Worm (Caenorhabditis elegans) whole organism, young adult: ENCODE data around the gene egl-4.

Experiments
- F10E7.11 ChIP-seq: sonication (generic microtip); optimal IDR thresholded peaks from 2 replicates; lab custom pipeline; 2017; ENCODE audit warnings: mild to moderate bottlenecking, missing genetic modification characterization, moderate library complexity, missing compliant biosample characterization
- F33H1.4 ChIP-seq: fragments of 200-800 bp; sonication (Bioruptor generic); IDR thresholded peaks from 2 replicates; pipeline ENCODE4 v1.3.6; 2022; ENCODE audit warnings: missing genetic modification reagents, missing genetic modification characterization, missing compliant biosample characterization
- F39B2.1 ChIP-seq: fragments of 200-800 bp; sonication (Bioruptor generic); IDR thresholded peaks from 2 replicates; pipeline ENCODE4 v1.3.6; 2022; ENCODE audit warnings: missing genetic modification reagents, missing genetic modification characterization, missing compliant biosample characterization
- K11D2.4 ChIP-seq: fragments of 200-800 bp; sonication (Bioruptor generic); IDR thresholded peaks from 2 replicates; pipeline ENCODE4 v1.3.6; 2022; ENCODE audit warnings: missing genetic modification reagents, missing genetic modification characterization, missing compliant biosample characterization
- ZK185.1 ChIP-seq: sonication (generic microtip); optimal IDR thresholded peaks from 2 replicates; lab custom pipeline; 2016; ENCODE audit warnings: mild to moderate bottlenecking, missing genetic modification characterization, missing compliant biosample characterization; ENCODE audit not compliant: poor library complexity, severe bottlenecking
- aptf-3 ChIP-seq: fragments of 200-800 bp; sonication (Bioruptor generic); IDR thresholded peaks from 2 replicates; pipeline ENCODE4 v1.3.6; 2022; ENCODE audit warnings: missing genetic modification characterization, missing compliant biosample characterization
- attf-5 ChIP-seq: fragments of 200-800 bp; sonication (Bioruptor generic); optimal IDR thresholded peaks from 2 replicates; lab custom pipeline; 2018; ENCODE audit warnings: mild to moderate bottlenecking, missing genetic modification characterization, missing compliant biosample characterization
- cebp-1 ChIP-seq, 2 experiments: fragments of 200-800 bp in 1 of 2; sonication (Bioruptor generic) in 1 of 2; sonication (generic microtip) in 1 of 2; IDR thresholded peaks in 1 of 2; optimal IDR thresholded peaks in 1 of 2; 2 replicates each; pipeline versions ENCODE4 v1.3.6 to Lab custom; 2017 to 2022; ENCODE audit warnings: missing compliant biosample characterization in 2 of 2, missing genetic modification characterization in 2 of 2, mild to moderate bottlenecking in 1 of 2, missing genetic modification reagents in 1 of 2, moderate library complexity in 1 of 2
- cebp-2 ChIP-seq: fragments of 200-800 bp; sonication (Bioruptor generic); IDR thresholded peaks from 2 replicates; pipeline ENCODE4 v1.3.6; 2022; ENCODE audit warnings: missing genetic modification characterization, missing compliant biosample characterization
- ceh-100 ChIP-seq: fragments of 200-800 bp; sonication (Bioruptor generic); IDR thresholded peaks from 2 replicates; pipeline ENCODE4 v1.3.6; 2022; ENCODE audit warnings: missing genetic modification reagents, missing genetic modification characterization, missing compliant biosample characterization
- ceh-40 ChIP-seq: fragments of 200-800 bp; sonication (Bioruptor generic); IDR thresholded peaks from 2 replicates; pipeline ENCODE4 v1.3.6; 2022; ENCODE audit warnings: missing genetic modification characterization, missing compliant biosample characterization
- ceh-58 ChIP-seq: fragments of 200-800 bp; sonication (Bioruptor generic); IDR thresholded peaks from 2 replicates; pipeline ENCODE4 v1.3.6; 2022; ENCODE audit warnings: missing genetic modification characterization, missing compliant biosample characterization
- ceh-79 ChIP-seq: sonication (generic microtip); optimal IDR thresholded peaks from 2 replicates; lab custom pipeline; 2017; ENCODE audit warnings: mild to moderate bottlenecking, missing genetic modification characterization, missing compliant biosample characterization
- die-1 ChIP-seq: sonication (generic microtip); optimal IDR thresholded peaks from 2 replicates; lab custom pipeline; 2016; ENCODE audit warnings: missing genotype, mild to moderate bottlenecking, missing genetic modification characterization, missing compliant biosample characterization
- dox-1 ChIP-seq: fragments of 200-800 bp; sonication (Bioruptor generic); IDR thresholded peaks from 2 replicates; pipeline ENCODE4 v1.3.6; 2022; ENCODE audit warnings: missing genetic modification reagents, missing genetic modification characterization, missing compliant biosample characterization
- dpl-1 ChIP-seq: fragments of 150-350 bp; optimal IDR thresholded peaks from 2 replicates; lab custom pipeline; 2014; ENCODE audit warnings: missing biosample characterization, missing genetic modification reagents, missing genetic modification characterization
- egl-18 ChIP-seq: fragments of 200-800 bp; sonication (Bioruptor generic); IDR thresholded peaks from 2 replicates; pipeline ENCODE4 v1.3.6; 2022; ENCODE audit warnings: missing genetic modification reagents, missing genetic modification characterization, missing compliant biosample characterization
- egl-44 ChIP-seq: fragments of 200-800 bp; sonication (Bioruptor generic); IDR thresholded peaks from 2 replicates; pipeline ENCODE4 v1.3.6; 2022; ENCODE audit warnings: missing genetic modification reagents, missing genetic modification characterization, missing compliant biosample characterization
- ets-4 ChIP-seq: fragments of 200-800 bp; sonication (Bioruptor generic); optimal IDR thresholded peaks from 2 replicates; lab custom pipeline; 2018; ENCODE audit warnings: mild to moderate bottlenecking, missing genetic modification characterization, missing compliant biosample characterization
- hmg-1.2 ChIP-seq: fragments of 200-800 bp; sonication (Bioruptor generic); IDR thresholded peaks from 2 replicates; pipeline ENCODE4 v1.3.6; 2022; ENCODE audit warnings: missing genetic modification reagents, missing genetic modification characterization, missing compliant biosample characterization
- hmg-20 ChIP-seq: fragments of 200-800 bp; sonication (Bioruptor generic); IDR thresholded peaks from 2 replicates; pipeline ENCODE4 v1.3.6; 2022; ENCODE audit warnings: missing genetic modification reagents, missing genetic modification characterization, missing compliant biosample characterization
- lag-1 ChIP-seq: fragments of 200-800 bp; sonication (Bioruptor generic); IDR thresholded peaks from 2 replicates; pipeline ENCODE4 v1.3.6; 2022; ENCODE audit warnings: missing genetic modification reagents, missing genetic modification characterization, missing compliant biosample characterization
- let-526 ChIP-seq: fragments of 200-800 bp; sonication (Bioruptor generic); IDR thresholded peaks from 2 replicates; pipeline ENCODE4 v1.3.6; 2022; ENCODE audit warnings: missing genetic modification reagents, missing genetic modification characterization, missing compliant biosample characterization
- lir-1 ChIP-seq: fragments of 200-800 bp; sonication (Bioruptor generic); conservative IDR thresholded peaks from 2 replicates; pipeline ENCODE4 v1.3.6; 2022; ENCODE audit warnings: missing genetic modification reagents, missing genetic modification characterization, missing compliant biosample characterization
- lsl-1 ChIP-seq: fragments of 200-800 bp; sonication (Bioruptor generic); optimal IDR thresholded peaks from 2 replicates; lab custom pipeline; 2018; ENCODE audit warnings: mild to moderate bottlenecking, missing genetic modification characterization, moderate library complexity, missing compliant biosample characterization
- mel-28 ChIP-seq: sonication (generic microtip); optimal IDR thresholded peaks from 2 replicates; lab custom pipeline; 2016; ENCODE audit warnings: borderline replicate concordance, mild to moderate bottlenecking, missing genetic modification characterization, missing compliant biosample characterization
- nfyb-1 ChIP-seq: fragments of 200-800 bp; sonication (Bioruptor generic); IDR thresholded peaks from 2 replicates; pipeline ENCODE4 v1.3.6; 2022; ENCODE audit warnings: missing genetic modification reagents, missing genetic modification characterization, missing compliant biosample characterization
- nhr-120 ChIP-seq: fragments of 200-800 bp; sonication (Bioruptor generic); IDR thresholded peaks from 2 replicates; pipeline ENCODE4 v1.3.6; 2022; ENCODE audit warnings: missing genetic modification characterization, missing compliant biosample characterization
- nhr-179 ChIP-seq: sonication (generic microtip); optimal IDR thresholded peaks from 2 replicates; lab custom pipeline; 2016; ENCODE audit warnings: mild to moderate bottlenecking, missing genetic modification characterization, missing compliant biosample characterization
- nhr-80 ChIP-seq: sonication (generic microtip); optimal IDR thresholded peaks from 2 replicates; lab custom pipeline; 2016; ENCODE audit warnings: missing genetic modification characterization, missing compliant biosample characterization
- nhr-90 ChIP-seq: sonication (generic microtip); optimal IDR thresholded peaks from 2 replicates; lab custom pipeline; 2016; ENCODE audit warnings: missing genotype, mild to moderate bottlenecking, missing genetic modification characterization, missing compliant biosample characterization
- pha-4 ChIP-seq: fragments of 150-350 bp; sonication (generic microtip); optimal IDR thresholded peaks from 2 replicates; lab custom pipeline; 2014; ENCODE audit warnings: missing biosample characterization, missing genetic modification reagents, missing genetic modification characterization
- repo-1 ChIP-seq: sonication (generic microtip); optimal IDR thresholded peaks from 2 replicates; lab custom pipeline; 2017; ENCODE audit warnings: mild to moderate bottlenecking, missing genetic modification characterization, missing compliant biosample characterization
- snpc-1.3 ChIP-seq: sonication (generic microtip); optimal IDR thresholded peaks from 2 replicates; lab custom pipeline; 2017; ENCODE audit warnings: missing genetic modification characterization, mild to moderate bottlenecking, missing compliant biosample characterization, antibody characterized with exemption, moderate library complexity, missing genotype, missing genetic modification reagents; ENCODE audit not compliant: insufficient read depth
- somi-1 ChIP-seq: fragments of 200-800 bp; sonication (Bioruptor generic); optimal IDR thresholded peaks from 2 replicates; lab custom pipeline; 2018; ENCODE audit warnings: mild to moderate bottlenecking, missing genetic modification characterization, missing compliant biosample characterization
- zfh-2 ChIP-seq: fragments of 200-800 bp; sonication (Bioruptor generic); conservative IDR thresholded peaks from 2 replicates; pipeline ENCODE4 v1.3.6; 2022; ENCODE audit warnings: missing genetic modification reagents, missing genetic modification characterization, missing compliant biosample characterization
- ztf-22 ChIP-seq: fragments of 200-800 bp; sonication (Bioruptor generic); optimal IDR thresholded peaks from 2 replicates; lab custom pipeline; 2018; ENCODE audit warnings: mild to moderate bottlenecking, missing genetic modification characterization, moderate library complexity, missing compliant biosample characterization
- ztf-26 ChIP-seq: sonication (generic microtip); optimal IDR thresholded peaks from 2 replicates; lab custom pipeline; 2017; ENCODE audit warnings: missing genetic modification characterization, missing compliant biosample characterization

The egl-4 gene

ce11 chrIV:1844624-1845023 lies 3.2 kb upstream of the egl-4 start:
- TF ChIP-seq let-526 (no peak), nfyb-1 (GFP tag; lab: Robert Waterston, UW) (no peak), nhr-80 (tag; lab: Kevin White, UChicago) (no peak), somi-1 (GFP tag; lab: Kevin White, UChicago) (no peak), F10E7.11 (tag; lab: Kevin White, UChicago) (no peak), pha-4 (tag; lab: Kevin White, UChicago) (no peak), ztf-22 (no peak), lir-1 (GFP tag; lab: Robert Waterston, UW) (no peak), egl-18 (GFP tag; lab: Robert Waterston, UW) (no peak), nhr-120 (no peak), dox-1 (no peak)

ce11 chrIV:1845061-1845460 lies 2.8 kb upstream of the egl-4 start:
- TF ChIP-seq ceh-58: no peak
- no peak for TF ChIP-seq mel-28 (tag; lab: Kevin White, UChicago)
- TF ChIP-seq dpl-1: no peak
- TF ChIP-seq ztf-26 (tag; lab: Kevin White, UChicago): no peak
- TF ChIP-seq cebp-1 (GFP tag; IDR thresholded peaks at IDR 0.05; lab: Robert Waterston, UW): no peak
- peak; percentile 43 for TF ChIP-seq cebp-1 (tag; optimal IDR thresholded peaks at IDR 0.05; lab: Kevin White, UChicago)
- peak; percentile 91 for TF ChIP-seq nhr-80 (tag; lab: Kevin White, UChicago)
- no peak for TF ChIP-seq ZK185.1 (tag; lab: Kevin White, UChicago)
- peak; percentile 34 for TF ChIP-seq nhr-90 (tag; lab: Kevin White, UChicago)
- TF ChIP-seq dox-1: peak; percentile 53
- no peak for TF ChIP-seq aptf-3 (GFP tag; lab: Robert Waterston, UW)
- TF ChIP-seq egl-18 (GFP tag; lab: Robert Waterston, UW): no peak
- TF ChIP-seq egl-44 (GFP tag; lab: Robert Waterston, UW): no peak
- peak; percentile 26 for TF ChIP-seq attf-5 (GFP tag; lab: Kevin White, UChicago)
- no peak for TF ChIP-seq repo-1
- TF ChIP-seq die-1 (tag; lab: Kevin White, UChicago): no peak
- TF ChIP-seq lsl-1 (GFP tag; lab: Kevin White, UChicago): no peak
- TF ChIP-seq cebp-2 (GFP tag; lab: Robert Waterston, UW): no peak
- TF ChIP-seq hmg-20 (GFP tag; lab: Robert Waterston, UW): no peak
- peak; percentile 8; the same call in 1 of the 2 replicates for TF ChIP-seq hmg-1.2 (GFP tag; lab: Robert Waterston, UW)
- peak; percentile 66 for TF ChIP-seq zfh-2 (GFP tag; lab: Robert Waterston, UW)
- TF ChIP-seq nhr-179 (tag; lab: Kevin White, UChicago): no peak
- peak; percentile 47 for TF ChIP-seq ets-4 (GFP tag; lab: Kevin White, UChicago)
- TF ChIP-seq lag-1 (GFP tag; lab: Robert Waterston, UW): no peak

ce11 chrIV:1846451-1846850 lies 1.4 kb upstream of the egl-4 start:
- TF ChIP-seq F33H1.4: no peak
- TF ChIP-seq ceh-79 (tag; lab: Kevin White, UChicago): no peak
- TF ChIP-seq dox-1: no peak
- no peak for TF ChIP-seq K11D2.4 (GFP tag; lab: Robert Waterston, UW)

ce11 chrIV:1853934-1854438 lies 6.1 kb downstream of the egl-4 start:
- TF ChIP-seq F39B2.1 (GFP tag; lab: Robert Waterston, UW) (no peak), ceh-100 (GFP tag; lab: Robert Waterston, UW) (peak; percentile 68), nhr-90 (tag; lab: Kevin White, UChicago) (no peak), snpc-1.3 (tag; lab: Kevin White, UChicago) (no peak), die-1 (tag; lab: Kevin White, UChicago) (no peak), ceh-40 (GFP tag; lab: Robert Waterston, UW) (no peak), lir-1 (GFP tag; lab: Robert Waterston, UW) (no peak)
